Worm (Caenorhabditis elegans) whole organism, young adult: Measurements from ENCODE around the gene F46C5.10.

Experiments
- B0035.1 ChIP-seq: sonication (generic microtip); optimal IDR thresholded peaks from 2 replicates; lab custom pipeline; 2016; ENCODE audit warnings: missing genetic modification characterization, mild to moderate bottlenecking, missing compliant biosample characterization, missing genotype, missing genetic modification reagents
- B0336.3 ChIP-seq: fragments of 200-800 bp; sonication (Bioruptor generic); IDR thresholded peaks from 2 replicates; pipeline ENCODE4 v1.3.6; 2022; ENCODE audit warnings: missing genetic modification characterization, missing compliant biosample characterization
- D2030.7 ChIP-seq: fragments of 200-800 bp; sonication (Bioruptor generic); IDR thresholded peaks from 2 replicates; pipeline ENCODE4 v1.3.6; 2022; ENCODE audit warnings: missing genetic modification reagents, missing genetic modification characterization, missing compliant biosample characterization
- F23B12.7 ChIP-seq: sonication (generic microtip); optimal IDR thresholded peaks from 2 replicates; lab custom pipeline; 2017; ENCODE audit warnings: missing genetic modification characterization, mild to moderate bottlenecking, missing compliant biosample characterization, antibody characterized with exemption, moderate library complexity; ENCODE audit not compliant: insufficient read depth
- F33H1.4 ChIP-seq: fragments of 200-800 bp; sonication (Bioruptor generic); IDR thresholded peaks from 2 replicates; pipeline ENCODE4 v1.3.6; 2022; ENCODE audit warnings: missing genetic modification reagents, missing genetic modification characterization, missing compliant biosample characterization
- K11D2.4 ChIP-seq: fragments of 200-800 bp; sonication (Bioruptor generic); IDR thresholded peaks from 2 replicates; pipeline ENCODE4 v1.3.6; 2022; ENCODE audit warnings: missing genetic modification reagents, missing genetic modification characterization, missing compliant biosample characterization
- Y67H2A.10 ChIP-seq: fragments of 200-800 bp; sonication (Bioruptor generic); conservative IDR thresholded peaks from 2 replicates; pipeline ENCODE4 v1.3.6; 2022; ENCODE audit warnings: missing genetic modification reagents, missing genetic modification characterization, missing compliant biosample characterization
- attf-5 ChIP-seq: fragments of 200-800 bp; sonication (Bioruptor generic); optimal IDR thresholded peaks from 2 replicates; lab custom pipeline; 2018; ENCODE audit warnings: mild to moderate bottlenecking, missing genetic modification characterization, missing compliant biosample characterization
- bed-1 ChIP-seq: fragments of 200-800 bp; sonication (Bioruptor generic); IDR thresholded peaks from 2 replicates; pipeline ENCODE4 v1.3.6; 2022; ENCODE audit warnings: missing genetic modification reagents, missing genetic modification characterization, missing compliant biosample characterization
- bed-2 ChIP-seq: fragments of 200-800 bp; sonication (Bioruptor generic); IDR thresholded peaks from 2 replicates; pipeline ENCODE4 v1.3.6; 2022; ENCODE audit warnings: missing genetic modification reagents, missing genetic modification characterization, missing compliant biosample characterization
- cebp-2 ChIP-seq: fragments of 200-800 bp; sonication (Bioruptor generic); IDR thresholded peaks from 2 replicates; pipeline ENCODE4 v1.3.6; 2022; ENCODE audit warnings: missing genetic modification characterization, missing compliant biosample characterization
- ceh-40 ChIP-seq: fragments of 200-800 bp; sonication (Bioruptor generic); IDR thresholded peaks from 2 replicates; pipeline ENCODE4 v1.3.6; 2022; ENCODE audit warnings: missing genetic modification characterization, missing compliant biosample characterization
- ceh-91 ChIP-seq: fragments of 200-800 bp; sonication (Bioruptor generic); IDR thresholded peaks from 2 replicates; pipeline ENCODE4 v1.3.6; 2022; ENCODE audit warnings: missing genetic modification reagents, missing genetic modification characterization, missing compliant biosample characterization
- dox-1 ChIP-seq: fragments of 200-800 bp; sonication (Bioruptor generic); IDR thresholded peaks from 2 replicates; pipeline ENCODE4 v1.3.6; 2022; ENCODE audit warnings: missing genetic modification reagents, missing genetic modification characterization, missing compliant biosample characterization
- efl-1 ChIP-seq: fragments of 150-350 bp; optimal IDR thresholded peaks from 2 replicates; lab custom pipeline; 2014; ENCODE audit warnings: missing biosample characterization, missing genetic modification reagents, missing genetic modification characterization
- ets-4 ChIP-seq: fragments of 200-800 bp; sonication (Bioruptor generic); optimal IDR thresholded peaks from 2 replicates; lab custom pipeline; 2018; ENCODE audit warnings: mild to moderate bottlenecking, missing genetic modification characterization, missing compliant biosample characterization
- fkh-3 ChIP-seq: sonication (generic microtip); optimal IDR thresholded peaks from 2 replicates; lab custom pipeline; 2016; ENCODE audit warnings: mild to moderate bottlenecking, missing genetic modification characterization, missing compliant biosample characterization
- him-1 ChIP-seq: sonication (generic microtip); optimal IDR thresholded peaks from 2 replicates; lab custom pipeline; 2016; ENCODE audit warnings: missing genotype, missing genetic modification reagents, missing genetic modification characterization, missing compliant biosample characterization
- hlh-12 ChIP-seq: sonication (generic microtip); optimal IDR thresholded peaks from 2 replicates; lab custom pipeline; 2016; ENCODE audit warnings: missing genetic modification characterization, missing compliant biosample characterization
- hmg-1.2 ChIP-seq: fragments of 200-800 bp; sonication (Bioruptor generic); IDR thresholded peaks from 2 replicates; pipeline ENCODE4 v1.3.6; 2022; ENCODE audit warnings: missing genetic modification reagents, missing genetic modification characterization, missing compliant biosample characterization
- lin-54 ChIP-seq: fragments of 200-800 bp; sonication (Bioruptor generic); optimal IDR thresholded peaks from 2 replicates; lab custom pipeline; 2018; ENCODE audit warnings: mild to moderate bottlenecking, missing genetic modification characterization, missing compliant biosample characterization
- lir-1 ChIP-seq: fragments of 200-800 bp; sonication (Bioruptor generic); conservative IDR thresholded peaks from 2 replicates; pipeline ENCODE4 v1.3.6; 2022; ENCODE audit warnings: missing genetic modification reagents, missing genetic modification characterization, missing compliant biosample characterization
- madf-10 ChIP-seq: sonication (generic microtip); optimal IDR thresholded peaks from 2 replicates; lab custom pipeline; 2016; ENCODE audit warnings: mild to moderate bottlenecking, missing genetic modification characterization, missing compliant biosample characterization
- madf-3 ChIP-seq: fragments of 200-800 bp; sonication (Bioruptor generic); IDR thresholded peaks from 2 replicates; pipeline ENCODE4 v1.3.6; 2022; ENCODE audit warnings: missing genetic modification reagents, missing genetic modification characterization, missing compliant biosample characterization
- mel-28 ChIP-seq: sonication (generic microtip); optimal IDR thresholded peaks from 2 replicates; lab custom pipeline; 2016; ENCODE audit warnings: borderline replicate concordance, mild to moderate bottlenecking, missing genetic modification characterization, missing compliant biosample characterization
- nfya-2 ChIP-seq: fragments of 200-800 bp; sonication (Bioruptor generic); IDR thresholded peaks from 2 replicates; pipeline ENCODE4 v1.3.6; 2022; ENCODE audit warnings: missing genetic modification reagents, missing genetic modification characterization, missing compliant biosample characterization
- pbrm-1 ChIP-seq: fragments of 200-800 bp; sonication (Bioruptor generic); IDR thresholded peaks from 2 replicates; pipeline ENCODE4 v1.3.6; 2022; ENCODE audit warnings: missing genetic modification reagents, missing genetic modification characterization, missing compliant biosample characterization
- rec-8 ChIP-seq, 2 experiments: sonication (generic microtip); optimal IDR thresholded peaks; 2 replicates each; lab custom pipeline; 2016; ENCODE audit warnings: mild to moderate bottlenecking in 2 of 2, missing genetic modification characterization in 2 of 2, missing genetic modification reagents in 2 of 2, missing genotype in 2 of 2, missing biosample characterization in 1 of 2, missing compliant biosample characterization in 1 of 2, moderate library complexity in 1 of 2
- somi-1 ChIP-seq: fragments of 200-800 bp; sonication (Bioruptor generic); optimal IDR thresholded peaks from 2 replicates; lab custom pipeline; 2018; ENCODE audit warnings: mild to moderate bottlenecking, missing genetic modification characterization, missing compliant biosample characterization
- sptf-2 ChIP-seq: fragments of 200-800 bp; sonication (Bioruptor generic); optimal IDR thresholded peaks from 2 replicates; lab custom pipeline; 2018; ENCODE audit warnings: mild to moderate bottlenecking, missing genetic modification characterization, missing compliant biosample characterization
- tbx-9 ChIP-seq: sonication (generic microtip); optimal IDR thresholded peaks from 2 replicates; lab custom pipeline; 2016; ENCODE audit warnings: borderline replicate concordance, missing genetic modification characterization, inconsistent platforms, missing compliant biosample characterization
- tlf-1 ChIP-seq: fragments of 200-800 bp; sonication (Bioruptor generic); optimal IDR thresholded peaks from 2 replicates; lab custom pipeline; 2018; ENCODE audit warnings: mild to moderate bottlenecking, missing genetic modification characterization, missing compliant biosample characterization
- unc-130 ChIP-seq: sonication (generic microtip); optimal IDR thresholded peaks from 2 replicates; lab custom pipeline; 2016; ENCODE audit warnings: missing genetic modification reagents, missing genetic modification characterization, missing compliant biosample characterization
- ztf-28 ChIP-seq: fragments of 200-800 bp; sonication (Bioruptor generic); IDR thresholded peaks from 2 replicates; pipeline ENCODE4 v1.3.6; 2022; ENCODE audit warnings: missing genetic modification reagents, missing genetic modification characterization, missing compliant biosample characterization
- ztf-6 ChIP-seq: fragments of 200-800 bp; sonication (Bioruptor generic); IDR thresholded peaks from 2 replicates; pipeline ENCODE4 v1.3.6; 2022; ENCODE audit warnings: missing genetic modification reagents, missing genetic modification characterization, missing compliant biosample characterization

Gene F46C5.10

ce11 chrII:8783451-8783967 lies 35.3 kb downstream of the F46C5.10 start, which contains the start of gene sgn-1:
TSS of gene sgn-1 (minus strand) at chrII:8783670.
- TF ChIP-seq attf-5 (GFP tag; lab: Kevin White, UChicago) (no peak), D2030.7 (GFP tag; lab: Robert Waterston, UW) (no peak), pbrm-1 (GFP tag; lab: Robert Waterston, UW) (no peak), cebp-2 (GFP tag; lab: Robert Waterston, UW) (no peak), B0336.3 (GFP tag; lab: Robert Waterston, UW) (no peak), ets-4 (no peak), bed-2 (GFP tag; lab: Robert Waterston, UW) (no peak), unc-130 (GFP tag; lab: Kevin White, UChicago) (no peak), ztf-28 (GFP tag; lab: Robert Waterston, UW) (no peak), him-1 (no peak), ceh-91 (GFP tag; lab: Robert Waterston, UW) (no peak), bed-1 (GFP tag; lab: Robert Waterston, UW) (no peak), sptf-2 (GFP tag; lab: Kevin White, UChicago) (no peak), Y67H2A.10 (GFP tag; lab: Robert Waterston, UW) (no peak), somi-1 (GFP tag; lab: Kevin White, UChicago) (no peak), ztf-6 (GFP tag; lab: Robert Waterston, UW) (no peak), tbx-9 (no peak), hlh-12 (tag; lab: Kevin White, UChicago) (no peak)

- TF ChIP-seq madf-3 (GFP tag; lab: Robert Waterston, UW) = no peak
- TF ChIP-seq efl-1 (GFP tag; lab: Kevin White, UChicago) = no peak
- TF ChIP-seq lin-54 (GFP tag; lab: Kevin White, UChicago) = no peak
- TF ChIP-seq lir-1 (GFP tag; lab: Robert Waterston, UW) = no peak
- no peak for TF ChIP-seq bed-2 (GFP tag; lab: Robert Waterston, UW)
- TF ChIP-seq nfya-2 (GFP tag; lab: Robert Waterston, UW) = no peak
- no peak for TF ChIP-seq mel-28 (tag; lab: Kevin White, UChicago)
- no peak for TF ChIP-seq fkh-3 (tag; lab: Kevin White, UChicago)
- TF ChIP-seq ceh-40 = no peak
- TF ChIP-seq K11D2.4 (GFP tag; lab: Robert Waterston, UW) = no peak
- no peak for TF ChIP-seq dox-1 (GFP tag; lab: Robert Waterston, UW)
- TF ChIP-seq F33H1.4 (GFP tag; lab: Robert Waterston, UW) = no peak
- no peak for TF ChIP-seq D2030.7 (GFP tag; lab: Robert Waterston, UW)
Measured at ce11 chrII:8776504-8776903, 42.3 kb downstream of the F46C5.10 start.

- no peak for TF ChIP-seq B0035.1 (tag; lab: Kevin White, UChicago)
- TF ChIP-seq, all 124 proteins: peak for 0
Measured at ce11 chrII:8770675-8771074, 48.2 kb downstream of the F46C5.10 start, which contains the start of gene let-19. TSS of gene let-19 (plus strand) at chrII:8770975.

DNA sequence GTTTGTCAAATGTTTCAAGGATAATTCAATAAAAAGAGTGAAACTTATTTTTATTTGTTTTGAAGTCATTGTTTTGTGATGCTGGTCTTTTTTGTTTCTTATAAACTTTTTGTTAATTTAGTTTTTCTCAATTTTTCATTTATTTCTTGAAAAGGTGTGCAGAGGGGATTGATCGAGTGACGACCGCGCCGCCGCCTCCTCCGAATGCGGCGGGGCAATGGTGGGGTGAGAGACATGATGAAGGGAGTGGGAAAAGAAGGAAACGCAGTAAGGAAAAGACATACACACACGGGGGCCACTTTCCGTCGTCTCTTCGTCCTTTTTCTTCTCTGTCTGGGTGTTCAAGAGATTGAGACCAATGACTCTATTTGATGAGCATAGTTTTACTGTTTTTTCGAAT lies 49.5 kb downstream of the F46C5.10 start:
- TF ChIP-seq madf-10 (tag; lab: Kevin White, UChicago) (peak; percentile 8), B0336.3 (GFP tag; lab: Robert Waterston, UW) (no peak), tlf-1 (GFP tag; lab: Kevin White, UChicago) (no peak), F23B12.7 (tag; lab: Kevin White, UChicago) (peak; percentile 32), hmg-1.2 (GFP tag; lab: Robert Waterston, UW) (peak; percentile 41; the same call in 1 of the 2 replicates), rec-8 (tag; optimal IDR thresholded peaks at IDR 0.05; lab: Kevin White, UChicago) (no peak), dox-1 (GFP tag; lab: Robert Waterston, UW) (0 out of 2 replicates have a peak, but pooled peaks have one; percentile 29)
